Worm (Caenorhabditis elegans) whole organism, midembryonic: ENCODE measurements around the gene hsd-2.

ENCODE experiments used
- T22C8.4 ChIP-seq: fragments of 200-800 bp; sonication (Bioruptor generic); IDR thresholded peaks from 2 replicates; pipeline ENCODE4 v1.3.6; 2022; ENCODE audit warnings: missing genetic modification characterization, missing compliant biosample characterization
- cog-1 ChIP-seq: sonication (generic microtip); optimal IDR thresholded peaks from 2 replicates; lab custom pipeline; 2016; ENCODE audit warnings: missing genetic modification characterization, missing compliant biosample characterization
- flt-1 ChIP-seq: fragments of 200-800 bp; sonication (Bioruptor generic); IDR thresholded peaks from 2 replicates; pipeline ENCODE4 v1.3.6; 2022; ENCODE audit warnings: missing genetic modification characterization, missing compliant biosample characterization
- klf-2 ChIP-seq: fragments of 200-800 bp; sonication (Bioruptor generic); conservative IDR thresholded peaks from 2 replicates; pipeline ENCODE4 v1.3.6; 2022; ENCODE audit warnings: missing genetic modification reagents, missing genetic modification characterization, missing compliant biosample characterization
- med-1 ChIP-seq: sonication (generic microtip); optimal IDR thresholded peaks from 2 replicates; lab custom pipeline; 2017; ENCODE audit warnings: missing genetic modification characterization, mild to moderate bottlenecking, missing compliant biosample characterization, antibody characterized with exemption, missing genetic modification reagents; ENCODE audit not compliant: insufficient read depth
- ref-1 ChIP-seq: fragments of 200-800 bp; sonication (Bioruptor generic); conservative IDR thresholded peaks from 2 replicates; pipeline ENCODE4 v1.3.6; 2022; ENCODE audit warnings: missing genetic modification reagents, missing genetic modification characterization, missing compliant biosample characterization
- tab-1 ChIP-seq: fragments of 200-800 bp; sonication (Bioruptor generic); IDR thresholded peaks from 2 replicates; pipeline ENCODE4 v1.3.6; 2022; ENCODE audit warnings: missing genetic modification characterization, missing compliant biosample characterization
- ztf-23 ChIP-seq: fragments of 200-800 bp; sonication (Bioruptor generic); IDR thresholded peaks from 2 replicates; pipeline ENCODE4 v1.3.6; 2022; ENCODE audit warnings: missing genetic modification reagents, missing genetic modification characterization, missing compliant biosample characterization
- ztf-29 ChIP-seq: fragments of 200-800 bp; sonication (Bioruptor generic); IDR thresholded peaks from 2 replicates; pipeline ENCODE4 v1.3.6; 2022; ENCODE audit warnings: missing genetic modification reagents, missing genetic modification characterization, missing compliant biosample characterization

Gene hsd-2

DNA sequence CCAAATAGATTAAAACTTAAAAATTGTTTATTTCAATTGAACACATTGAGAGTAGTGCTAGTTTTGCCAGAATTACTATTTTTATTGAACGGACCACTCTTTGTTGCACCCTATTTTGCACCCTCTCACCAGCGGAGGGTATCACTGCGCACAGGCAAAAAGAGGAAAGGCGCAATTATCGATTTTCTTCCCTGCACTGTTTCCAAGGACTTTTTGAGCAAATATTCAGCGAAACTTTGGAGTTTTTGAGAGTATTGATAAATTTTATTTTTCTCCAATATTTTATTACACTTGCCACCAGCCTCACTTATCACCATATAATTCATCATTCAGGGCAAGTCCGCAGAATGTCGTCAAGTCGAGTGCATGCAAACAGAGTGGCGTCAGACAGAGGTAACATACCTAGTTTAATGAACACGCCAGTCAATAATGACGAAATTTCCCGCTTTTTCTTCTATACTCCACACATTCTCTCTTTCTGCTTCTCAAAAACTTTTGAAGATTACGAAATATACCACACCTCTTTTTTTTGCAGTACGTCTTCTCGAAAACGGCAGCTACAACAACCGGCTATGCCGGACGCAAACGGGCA, 13.1 kb downstream of the hsd-2 start:
- TF ChIP-seq ztf-23 (GFP tag; lab: Robert Waterston, UW) (no peak), T22C8.4 (peak; percentile 74; the same call in 1 of the 2 replicates)

DNA sequence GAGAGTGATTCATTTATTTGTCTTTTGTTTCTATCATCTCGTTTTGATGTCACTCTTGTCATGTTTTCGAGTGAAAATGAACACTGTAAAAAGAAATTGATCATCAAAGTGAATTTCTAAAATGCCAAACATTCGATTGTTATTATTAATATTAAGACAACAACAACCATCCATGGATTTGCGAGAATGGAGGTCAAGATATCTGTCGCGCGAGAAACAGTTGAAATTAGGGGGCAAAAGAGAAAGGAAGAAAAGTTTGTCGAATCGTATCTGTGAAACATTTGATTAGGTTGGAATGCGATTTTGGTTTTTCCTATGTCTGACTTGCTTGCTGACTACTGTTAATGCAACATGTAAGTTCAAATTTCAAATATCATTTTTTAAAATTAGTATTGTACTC, 16.0 kb downstream of the hsd-2 start, which contains the start of gene ZC449.2:
Gene ZC449.2, plus strand, starts transcription at position 290 of the 400 bp plus-strand sequence.
- TF ChIP-seq ref-1 (GFP tag; lab: Robert Waterston, UW) = no peak
- TF ChIP-seq med-1 (GFP tag; lab: Kevin White, UChicago) = no peak
- no peak for TF ChIP-seq ztf-23 (GFP tag; lab: Robert Waterston, UW)
- TF ChIP-seq ztf-29 (GFP tag; lab: Robert Waterston, UW) = no peak
- no peak for TF ChIP-seq cog-1
- no peak for TF ChIP-seq T22C8.4
- TF ChIP-seq klf-2 = no peak
- no peak for TF ChIP-seq flt-1 (GFP tag; lab: Robert Waterston, UW)
- no peak for TF ChIP-seq tab-1

DNA sequence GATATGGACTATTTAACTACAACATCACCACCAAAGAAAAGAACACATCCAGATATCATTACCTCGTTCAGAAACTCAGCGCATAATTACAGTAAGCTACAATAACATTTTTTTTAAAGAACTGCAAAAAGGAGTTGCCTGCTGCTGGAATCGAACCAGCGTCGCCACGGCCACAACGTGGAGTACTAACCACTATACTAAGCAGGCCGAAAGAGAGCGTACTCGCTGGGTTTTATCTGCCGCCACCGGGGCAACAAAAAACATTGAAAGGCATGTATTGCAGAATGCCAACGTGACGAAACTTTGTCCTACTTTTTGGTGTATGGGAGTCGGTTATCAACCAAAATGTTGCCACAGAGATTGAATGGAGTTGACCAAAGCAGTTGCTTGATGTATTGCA, 17.6 kb downstream of the hsd-2 start:
- peak; percentile 61 for TF ChIP-seq ref-1 (GFP tag; lab: Robert Waterston, UW)
- peak; percentile 71; the same call in 1 of the 2 replicates for TF ChIP-seq ztf-29 (GFP tag; lab: Robert Waterston, UW)
- TF ChIP-seq T22C8.4 = peak; percentile 36; the same call in 1 of the 2 replicates
- TF ChIP-seq tab-1 = peak; percentile 82
- no peak for TF ChIP-seq med-1 (GFP tag; lab: Kevin White, UChicago)
- TF ChIP-seq ztf-23 (GFP tag; lab: Robert Waterston, UW) = peak; percentile 82
- no peak for TF ChIP-seq cog-1
- TF ChIP-seq flt-1 (GFP tag; lab: Robert Waterston, UW) = peak; percentile 89
- TF ChIP-seq klf-2 = peak; percentile 73; the same call in 1 of the 2 replicates

DNA sequence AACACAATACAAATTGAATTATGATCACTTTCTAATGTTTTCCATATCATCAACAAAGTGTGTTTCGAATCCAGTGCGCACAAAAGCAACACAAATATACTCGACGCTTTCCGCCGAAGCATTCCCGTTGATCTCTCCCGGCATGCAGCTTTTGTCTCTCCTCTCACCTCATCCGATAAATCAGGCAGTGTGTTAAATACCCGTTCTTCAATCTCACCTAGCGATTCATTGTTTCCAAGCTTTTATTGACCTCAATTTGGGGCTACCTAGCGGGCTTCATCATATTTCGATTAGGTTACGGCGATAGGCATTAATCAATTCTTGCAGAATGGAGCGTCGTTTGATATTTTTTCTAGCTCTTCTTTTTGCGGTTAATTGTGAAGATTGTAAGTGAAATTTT, 19.3 kb downstream of the hsd-2 start, which contains the start of gene ZC449.1:
Gene ZC449.1, plus strand, starts transcription at position 121 of the 400 bp plus-strand sequence.
- no peak for TF ChIP-seq klf-2
- TF ChIP-seq ztf-23 (GFP tag; lab: Robert Waterston, UW) = no peak
- no peak for TF ChIP-seq ref-1 (GFP tag; lab: Robert Waterston, UW)
- TF ChIP-seq cog-1 = no peak
- TF ChIP-seq flt-1 (GFP tag; lab: Robert Waterston, UW) = no peak
- TF ChIP-seq T22C8.4 = no peak
- no peak for TF ChIP-seq ztf-29 (GFP tag; lab: Robert Waterston, UW)
- no peak for TF ChIP-seq tab-1
- no peak for TF ChIP-seq med-1 (GFP tag; lab: Kevin White, UChicago)

DNA sequence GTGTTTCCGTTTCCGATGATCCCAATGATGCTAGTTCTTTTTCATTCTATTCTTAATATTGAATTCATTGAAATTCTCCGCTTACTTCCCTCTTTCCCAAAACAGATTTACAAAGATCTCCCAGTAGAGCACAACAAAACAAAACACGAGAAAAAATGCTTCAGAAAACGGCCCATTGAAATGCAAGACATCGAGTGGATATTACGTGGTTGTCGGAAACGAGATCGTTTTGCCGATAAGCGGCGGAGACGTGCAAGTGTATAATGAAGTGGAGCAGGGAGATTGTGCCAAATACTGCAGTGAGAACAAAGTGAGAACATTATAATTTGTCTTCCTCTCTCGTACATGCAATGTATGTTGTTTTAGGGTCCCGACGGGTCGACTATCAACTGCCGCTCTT, 21.4 kb downstream of the hsd-2 start:
- TF ChIP-seq flt-1 (GFP tag; lab: Robert Waterston, UW) = no peak
- no peak for TF ChIP-seq cog-1
- TF ChIP-seq ref-1 (GFP tag; lab: Robert Waterston, UW) = no peak
- no peak for TF ChIP-seq ztf-23 (GFP tag; lab: Robert Waterston, UW)
- no peak for TF ChIP-seq med-1 (GFP tag; lab: Kevin White, UChicago)
- no peak for TF ChIP-seq tab-1
- no peak for TF ChIP-seq klf-2
- TF ChIP-seq T22C8.4 = no peak
- no peak for TF ChIP-seq ztf-29 (GFP tag; lab: Robert Waterston, UW)

DNA sequence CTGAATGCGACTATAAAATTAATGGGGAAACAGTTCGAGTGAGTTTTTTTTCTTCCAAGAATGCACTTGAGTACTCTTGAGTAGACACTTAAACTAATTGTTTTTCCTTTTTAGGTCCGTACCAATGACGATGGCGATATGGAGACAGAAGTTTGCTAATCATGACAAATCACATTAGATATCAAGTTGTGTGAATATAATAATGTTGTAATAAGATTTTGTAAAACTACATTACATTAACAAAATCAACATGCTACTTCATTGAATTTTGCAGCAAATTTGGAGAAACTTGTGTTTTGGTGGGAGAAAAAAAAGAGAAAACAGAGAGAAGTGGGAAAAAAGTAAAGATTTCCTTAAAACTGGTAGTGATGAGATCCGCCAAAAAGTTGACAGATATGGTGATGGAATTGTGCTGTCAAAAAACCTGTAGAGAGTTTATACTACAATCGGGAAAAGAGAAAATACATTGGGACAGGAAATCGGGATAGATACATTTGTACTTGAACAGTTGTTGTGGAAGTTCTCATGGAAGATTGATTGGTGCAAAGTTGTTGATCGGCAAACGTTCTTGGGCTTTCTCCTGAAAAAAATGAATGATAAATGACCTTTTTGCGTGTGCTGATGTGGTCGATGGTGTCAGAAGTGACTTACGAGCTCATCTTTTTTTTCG, 23.0 kb downstream of the hsd-2 start:
- no peak for TF ChIP-seq ztf-29 (GFP tag; lab: Robert Waterston, UW)
- no peak for TF ChIP-seq T22C8.4
- TF ChIP-seq ztf-23 (GFP tag; lab: Robert Waterston, UW) = no peak
- TF ChIP-seq klf-2 = no peak
- TF ChIP-seq flt-1 (GFP tag; lab: Robert Waterston, UW) = no peak
- TF ChIP-seq ref-1 (GFP tag; lab: Robert Waterston, UW) = no peak
- TF ChIP-seq cog-1 = no peak
- TF ChIP-seq tab-1 = no peak
- no peak for TF ChIP-seq med-1 (GFP tag; lab: Kevin White, UChicago)

DNA sequence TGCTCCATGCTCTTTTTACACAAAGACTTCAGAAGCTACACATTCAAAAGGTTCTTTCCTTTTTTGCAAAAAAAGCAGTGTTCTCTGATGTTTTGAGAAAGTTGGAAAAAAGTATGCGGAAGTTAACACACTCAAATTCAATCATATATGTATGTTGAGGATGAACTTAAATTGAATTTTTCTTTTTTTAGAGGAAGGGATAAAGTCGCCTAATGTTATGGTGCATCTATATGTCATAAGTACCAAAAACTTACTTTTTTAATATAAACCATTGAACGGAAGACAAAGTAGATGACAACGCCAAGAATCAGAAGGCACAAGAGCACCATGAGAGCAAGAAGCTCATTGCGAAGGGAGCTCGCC, 23.5 kb downstream of the hsd-2 start:
- TF ChIP-seq klf-2 = no peak
- TF ChIP-seq ztf-23 (GFP tag; lab: Robert Waterston, UW) = no peak
- TF ChIP-seq tab-1 = no peak
- no peak for TF ChIP-seq cog-1
- TF ChIP-seq ztf-29 (GFP tag; lab: Robert Waterston, UW) = no peak
- no peak for TF ChIP-seq ref-1 (GFP tag; lab: Robert Waterston, UW)
- no peak for TF ChIP-seq T22C8.4
- TF ChIP-seq flt-1 (GFP tag; lab: Robert Waterston, UW) = no peak
- TF ChIP-seq med-1 (GFP tag; lab: Kevin White, UChicago) = no peak

DNA sequence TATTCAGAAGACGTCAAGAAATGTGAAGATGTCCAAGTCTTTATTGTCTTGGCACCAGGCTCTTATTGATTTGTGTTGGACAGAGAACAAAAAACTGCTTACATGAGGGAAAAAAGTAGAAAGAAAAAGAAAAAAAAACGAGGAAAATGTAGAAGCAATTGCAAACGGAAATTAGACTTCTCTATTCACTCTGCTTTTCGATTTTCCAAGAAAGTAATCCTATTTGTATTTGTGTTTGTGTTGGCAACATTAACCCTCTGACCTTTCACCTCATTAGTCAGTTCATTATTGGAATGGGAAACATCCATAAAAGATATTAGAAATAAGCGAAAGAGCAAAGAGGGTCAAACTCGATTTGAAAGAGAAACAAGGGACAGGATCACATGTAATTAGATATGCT, 26.7 kb downstream of the hsd-2 start:
- TF ChIP-seq med-1 (GFP tag; lab: Kevin White, UChicago) (no peak), cog-1 (no peak), ztf-29 (GFP tag; lab: Robert Waterston, UW) (no peak), tab-1 (no peak), T22C8.4 (no peak), klf-2 (no peak), ref-1 (GFP tag; lab: Robert Waterston, UW) (no peak), flt-1 (GFP tag; lab: Robert Waterston, UW) (no peak), ztf-23 (GFP tag; lab: Robert Waterston, UW) (no peak)

DNA sequence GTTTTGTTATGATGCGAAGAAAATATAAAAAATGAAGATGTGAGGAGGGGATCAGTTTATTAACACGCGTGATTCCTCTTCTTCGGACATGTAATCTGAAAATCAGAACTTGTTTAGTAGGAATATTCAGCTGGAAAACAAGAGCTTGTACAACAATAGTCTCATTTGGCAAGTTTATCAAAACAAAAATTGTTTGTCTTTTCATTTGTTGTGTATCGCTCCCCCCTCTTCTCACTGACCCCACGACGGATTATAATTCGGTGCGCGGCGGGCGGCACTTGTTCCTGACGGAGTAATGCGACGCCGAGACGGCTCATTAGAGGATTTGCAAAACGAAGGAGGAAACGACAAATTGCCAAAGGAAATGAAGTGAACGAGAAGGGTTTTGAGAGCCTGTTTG, 28.8 kb downstream of the hsd-2 start, which contains the start of gene ZC449.4:
Gene ZC449.4, minus strand, starts transcription at position 101 of the 400 bp plus-strand sequence.
- TF ChIP-seq flt-1 (GFP tag; lab: Robert Waterston, UW) (no peak), ztf-23 (GFP tag; lab: Robert Waterston, UW) (no peak), cog-1 (peak; percentile 18), med-1 (GFP tag; lab: Kevin White, UChicago) (no peak), ztf-29 (GFP tag; lab: Robert Waterston, UW) (no peak), ref-1 (GFP tag; lab: Robert Waterston, UW) (no peak)
